Fruit fly (Drosophila melanogaster) whole organism: ENCODE results near the gene CG43924.

ENCODE experiments used
- CG8478 ChIP-seq: fragments of >200 bp; optimal IDR thresholded peaks from 2 replicates; lab custom pipeline; 2018; ENCODE audit warnings: inconsistent platforms
- Dll ChIP-seq: fragments of >200 bp; optimal IDR thresholded peaks from 2 replicates; lab custom pipeline; 2017
- psq ChIP-seq: fragments of >200 bp; optimal IDR thresholded peaks from 2 replicates; lab custom pipeline; 2017
- usp ChIP-seq: fragments of >200 bp; optimal IDR thresholded peaks from 2 replicates; lab custom pipeline; 2017; ENCODE audit warnings: missing biosample characterization, missing genetic modification characterization, mixed read lengths

dm6 chr2L:15743578-15743977 lies 32.7 kb upstream of the CG43924 start:
- no peak for TF ChIP-seq CG8478
- no peak for TF ChIP-seq usp (GFP tag; lab: Kevin White, UChicago)
- TF ChIP-seq psq, result no peak
- TF ChIP-seq Dll (lab: Kevin White, UChicago), result no peak
